Fruit fly (Drosophila melanogaster) whole organism, embryonic: ENCODE data around the gene Tsp96F.

Source experiments
- Abd-B ChIP-seq: fragments of 200-800 bp; sonication (Bioruptor generic); optimal IDR thresholded peaks from 2 replicates; lab custom pipeline; 2018; ENCODE audit warnings: missing biosample characterization, mild to moderate bottlenecking, missing genetic modification characterization, moderate library complexity
- Antp ChIP-seq: fragments of 200-800 bp; sonication (Bioruptor generic); optimal IDR thresholded peaks from 3 replicates; lab custom pipeline; 2016; ENCODE audit warnings: missing biosample characterization, missing genetic modification characterization
- C15 ChIP-seq: fragments of 200-800 bp; sonication (Bioruptor generic); IDR thresholded peaks from 3 replicates; pipeline ENCODE4 v1.3.6; 2022; ENCODE audit warnings: missing biosample characterization, missing genetic modification characterization
- CG10147 ChIP-seq: fragments of 200-800 bp; sonication (Bioruptor generic); optimal IDR thresholded peaks from 2 replicates; lab custom pipeline; 2019; ENCODE audit warnings: missing biosample characterization, mild to moderate bottlenecking, missing genetic modification characterization, moderate library complexity
- CG10267 ChIP-seq: fragments of 200-800 bp; sonication (Bioruptor generic); optimal IDR thresholded peaks from 2 replicates; lab custom pipeline; 2018; ENCODE audit warnings: missing biosample characterization, mild to moderate bottlenecking, missing genetic modification characterization, moderate library complexity
- CG10462 ChIP-seq: fragments of 200-800 bp; sonication (Bioruptor generic); optimal IDR thresholded peaks from 2 replicates; lab custom pipeline; 2016; ENCODE audit warnings: missing biosample characterization, missing genetic modification characterization
- CG11247 ChIP-seq: fragments of 200-800 bp; sonication (Bioruptor generic); IDR thresholded peaks from 2 replicates; pipeline ENCODE4 v1.3.6; 2022; ENCODE audit warnings: missing biosample characterization, missing genetic modification characterization
- CG13287 ChIP-seq: fragments of 200-800 bp; sonication (Bioruptor generic); IDR thresholded peaks from 2 replicates; pipeline ENCODE4 v1.3.6; 2022; ENCODE audit warnings: missing biosample characterization, missing genetic modification characterization; ENCODE audit not compliant: partially characterized antibody
- CG13296 ChIP-seq: fragments of 200-800 bp; sonication (Bioruptor generic); optimal IDR thresholded peaks from 3 replicates; lab custom pipeline; 2018; ENCODE audit warnings: missing biosample characterization, mild to moderate bottlenecking, missing genetic modification characterization
- CG18262 ChIP-seq: fragments of 200-800 bp; optimal IDR thresholded peaks from 3 replicates; lab custom pipeline; 2019; ENCODE audit warnings: missing biosample characterization, mild to moderate bottlenecking, missing genetic modification characterization, moderate library complexity
- CG18619 ChIP-seq: fragments of 200-800 bp; sonication (Bioruptor generic); optimal IDR thresholded peaks from 3 replicates; lab custom pipeline; 2017; ENCODE audit warnings: missing biosample characterization, mild to moderate bottlenecking, missing genetic modification characterization
- CG31224 ChIP-seq: fragments of 200-800 bp; sonication (Bioruptor generic); IDR thresholded peaks from 2 replicates; pipeline ENCODE4 v1.3.6; 2022; ENCODE audit warnings: missing biosample characterization, missing genetic modification characterization
- CG31365 ChIP-seq: fragments of 200-800 bp; sonication (Bioruptor generic); optimal IDR thresholded peaks from 2 replicates; lab custom pipeline; 2018; ENCODE audit warnings: missing biosample characterization, mild to moderate bottlenecking, missing genetic modification characterization
- CG31441 ChIP-seq: fragments of 200-800 bp; sonication (Bioruptor generic); IDR thresholded peaks from 2 replicates; pipeline ENCODE4 v1.3.6; 2022; ENCODE audit warnings: missing biosample characterization, missing genetic modification characterization
- CG32772 ChIP-seq: fragments of 200-800 bp; sonication (Bioruptor generic); IDR thresholded peaks from 2 replicates; pipeline ENCODE4 v1.3.6; 2022; ENCODE audit warnings: missing biosample characterization, missing genetic modification characterization
- CG3281 ChIP-seq: fragments of 200-800 bp; sonication (Bioruptor generic); optimal IDR thresholded peaks from 3 replicates; lab custom pipeline; 2017; ENCODE audit warnings: missing biosample characterization, mild to moderate bottlenecking, missing genetic modification characterization
- CG7839 ChIP-seq: fragments of 200-800 bp; sonication (Bioruptor generic); optimal IDR thresholded peaks from 3 replicates; lab custom pipeline; 2018; ENCODE audit warnings: missing biosample characterization, mild to moderate bottlenecking, missing genetic modification characterization, moderate library complexity
- CG7963 ChIP-seq: fragments of 200-800 bp; sonication (Bioruptor generic); IDR thresholded peaks from 3 replicates; pipeline ENCODE4 v1.3.6; 2022; ENCODE audit warnings: missing biosample characterization, missing genetic modification characterization; ENCODE audit not compliant: partially characterized antibody
- CHES-1-like ChIP-seq: fragments of 200-800 bp; sonication (Bioruptor generic); optimal IDR thresholded peaks from 2 replicates; lab custom pipeline; 2016; ENCODE audit warnings: missing biosample characterization, missing genetic modification characterization
- Dfd ChIP-seq, 2 experiments: fragments of >200 bp; optimal IDR thresholded peaks; 2 replicates each; lab custom pipeline; 2017; ENCODE audit warnings: missing biosample characterization in 2 of 2, missing genetic modification characterization in 2 of 2
- Dp ChIP-seq: fragments of 200-800 bp; sonication (Bioruptor generic); optimal IDR thresholded peaks from 2 replicates; lab custom pipeline; 2018; ENCODE audit warnings: missing biosample characterization, mild to moderate bottlenecking, missing genetic modification characterization, moderate library complexity
- HHEX ChIP-seq: fragments of 200-800 bp; sonication (Bioruptor generic); optimal IDR thresholded peaks from 3 replicates; lab custom pipeline; 2017; ENCODE audit warnings: missing biosample characterization, mild to moderate bottlenecking, missing genetic modification characterization, missing genetic modification reagents
- HLH3B ChIP-seq: fragments of 200-800 bp; sonication (Bioruptor generic); IDR thresholded peaks from 2 replicates; pipeline ENCODE4 v1.3.6; 2022; ENCODE audit warnings: missing biosample characterization, missing genetic modification characterization
- Kr ChIP-seq: fragments of 200-800 bp; sonication (Bioruptor generic); optimal IDR thresholded peaks from 2 replicates; lab custom pipeline; 2017; ENCODE audit warnings: missing biosample characterization, mild to moderate bottlenecking, missing genetic modification characterization
- Meics ChIP-seq: fragments of 200-800 bp; sonication (Bioruptor generic); optimal IDR thresholded peaks from 2 replicates; lab custom pipeline; 2017; ENCODE audit warnings: missing biosample characterization, mild to moderate bottlenecking, missing genetic modification characterization
- Mes4 ChIP-seq: fragments of 200-800 bp; sonication (Bioruptor generic); optimal IDR thresholded peaks from 2 replicates; lab custom pipeline; 2016; ENCODE audit warnings: missing biosample characterization, missing genetic modification characterization
- Nf-YA ChIP-seq: fragments of 200-800 bp; sonication (Bioruptor generic); IDR thresholded peaks from 2 replicates; pipeline ENCODE4 v1.3.6; 2022; ENCODE audit warnings: missing biosample characterization, missing genetic modification characterization
- Nf-YC ChIP-seq: fragments of 200-800 bp; optimal IDR thresholded peaks from 3 replicates; lab custom pipeline; 2019; ENCODE audit warnings: missing biosample characterization, mild to moderate bottlenecking, missing genetic modification characterization, moderate library complexity
- PHDP ChIP-seq: fragments of 200-800 bp; sonication (Bioruptor generic); optimal IDR thresholded peaks from 3 replicates; lab custom pipeline; 2018; ENCODE audit warnings: missing biosample characterization, mild to moderate bottlenecking, missing genetic modification characterization, moderate library complexity
- caup ChIP-seq: fragments of 200-800 bp; sonication (Bioruptor generic); optimal IDR thresholded peaks from 3 replicates; lab custom pipeline; 2017; ENCODE audit warnings: missing biosample characterization, mild to moderate bottlenecking, missing genetic modification characterization, moderate library complexity; ENCODE audit not compliant: severe bottlenecking
- cwo ChIP-seq: fragments of 200-800 bp; sonication (Bioruptor generic); optimal IDR thresholded peaks from 3 replicates; lab custom pipeline; 2017; ENCODE audit warnings: missing biosample characterization, missing genetic modification characterization, mild to moderate bottlenecking, moderate library complexity, missing genetic modification reagents
- dimm ChIP-seq: fragments of 200-800 bp; sonication (Bioruptor generic); IDR thresholded peaks from 2 replicates; pipeline ENCODE4 v1.3.6; 2022; ENCODE audit warnings: missing biosample characterization, missing genetic modification characterization
- dysf ChIP-seq: fragments of 200-800 bp; sonication (Bioruptor generic); IDR thresholded peaks from 3 replicates; pipeline ENCODE4 v1.3.6; 2022; ENCODE audit warnings: missing biosample characterization, missing genetic modification characterization
- ewg ChIP-seq: fragments of 200-800 bp; sonication (Bioruptor generic); optimal IDR thresholded peaks from 3 replicates; lab custom pipeline; 2017; ENCODE audit warnings: mild to moderate bottlenecking, missing biosample characterization, missing genetic modification reagents, missing genetic modification characterization
- eyg ChIP-seq: fragments of 200-800 bp; sonication (Bioruptor generic); optimal IDR thresholded peaks from 3 replicates; lab custom pipeline; 2016; ENCODE audit warnings: missing biosample characterization, missing genetic modification characterization
- fd96Cb ChIP-seq: fragments of 200-800 bp; sonication (Bioruptor generic); optimal IDR thresholded peaks from 2 replicates; lab custom pipeline; 2018; ENCODE audit warnings: missing biosample characterization, mild to moderate bottlenecking, missing genetic modification characterization, moderate library complexity
- ham ChIP-seq: fragments of 200-800 bp; sonication (Bioruptor generic); IDR thresholded peaks from 2 replicates; pipeline ENCODE4 v1.3.6; 2022; ENCODE audit warnings: missing biosample characterization, missing genetic modification characterization
- jing ChIP-seq: fragments of 200-800 bp; sonication (Bioruptor generic); optimal IDR thresholded peaks from 2 replicates; lab custom pipeline; 2018; ENCODE audit warnings: missing biosample characterization, mild to moderate bottlenecking, missing genetic modification characterization
- mld ChIP-seq: fragments of 200-800 bp; sonication (Bioruptor generic); IDR thresholded peaks from 3 replicates; pipeline ENCODE4 v1.3.6; 2022; ENCODE audit warnings: missing biosample characterization, missing genetic modification characterization; ENCODE audit not compliant: partially characterized antibody
- pho ChIP-seq: fragments of 200-800 bp; sonication (Bioruptor generic); optimal IDR thresholded peaks from 2 replicates; lab custom pipeline; 2016; ENCODE audit warnings: missing biosample characterization, missing genetic modification characterization
- rib ChIP-seq: fragments of 200-800 bp; sonication (Bioruptor generic); IDR thresholded peaks from 2 replicates; pipeline ENCODE4 v1.3.6; 2022; ENCODE audit warnings: missing biosample characterization, missing genetic modification characterization
- salm ChIP-seq: fragments of 200-800 bp; sonication (Bioruptor generic); optimal IDR thresholded peaks from 2 replicates; lab custom pipeline; 2018; ENCODE audit warnings: missing biosample characterization, mild to moderate bottlenecking, missing genetic modification characterization
- sima ChIP-seq: fragments of 200-800 bp; sonication (Bioruptor generic); optimal IDR thresholded peaks from 2 replicates; lab custom pipeline; 2016; ENCODE audit warnings: missing biosample characterization, missing genetic modification characterization
- slbo ChIP-seq: fragments of 200-800 bp; sonication (Bioruptor generic); IDR thresholded peaks from 2 replicates; pipeline ENCODE4 v1.3.6; 2022; ENCODE audit warnings: missing biosample characterization, missing genetic modification characterization
- ssp ChIP-seq: fragments of 200-800 bp; sonication (Bioruptor generic); IDR thresholded peaks from 2 replicates; pipeline ENCODE4 v1.3.6; 2022; ENCODE audit warnings: missing biosample characterization, missing genetic modification characterization
- tgo ChIP-seq: fragments of 200-800 bp; sonication (Bioruptor generic); IDR thresholded peaks from 3 replicates; pipeline ENCODE4 v1.3.6; 2022; ENCODE audit warnings: missing biosample characterization, missing genetic modification characterization
- tll ChIP-seq, 2 experiments: fragments of 200-800 bp in 1 of 2; fragments of >200 bp in 1 of 2; sonication (Bioruptor generic) in 1 of 2; optimal IDR thresholded peaks; 2 replicates each; lab custom pipeline; 2017 to 2019; ENCODE audit warnings: missing biosample characterization in 2 of 2, missing genetic modification characterization in 2 of 2, mild to moderate bottlenecking in 1 of 2, moderate library complexity in 1 of 2
- trem ChIP-seq: fragments of 200-800 bp; optimal IDR thresholded peaks from 3 replicates; lab custom pipeline; 2019; ENCODE audit warnings: missing biosample characterization, mild to moderate bottlenecking, missing genetic modification characterization, moderate library complexity
- trh ChIP-seq: fragments of 200-800 bp; sonication (Bioruptor generic); optimal IDR thresholded peaks from 2 replicates; lab custom pipeline; 2016; ENCODE audit warnings: missing biosample characterization, missing genetic modification characterization

Gene Tsp96F

DNA sequence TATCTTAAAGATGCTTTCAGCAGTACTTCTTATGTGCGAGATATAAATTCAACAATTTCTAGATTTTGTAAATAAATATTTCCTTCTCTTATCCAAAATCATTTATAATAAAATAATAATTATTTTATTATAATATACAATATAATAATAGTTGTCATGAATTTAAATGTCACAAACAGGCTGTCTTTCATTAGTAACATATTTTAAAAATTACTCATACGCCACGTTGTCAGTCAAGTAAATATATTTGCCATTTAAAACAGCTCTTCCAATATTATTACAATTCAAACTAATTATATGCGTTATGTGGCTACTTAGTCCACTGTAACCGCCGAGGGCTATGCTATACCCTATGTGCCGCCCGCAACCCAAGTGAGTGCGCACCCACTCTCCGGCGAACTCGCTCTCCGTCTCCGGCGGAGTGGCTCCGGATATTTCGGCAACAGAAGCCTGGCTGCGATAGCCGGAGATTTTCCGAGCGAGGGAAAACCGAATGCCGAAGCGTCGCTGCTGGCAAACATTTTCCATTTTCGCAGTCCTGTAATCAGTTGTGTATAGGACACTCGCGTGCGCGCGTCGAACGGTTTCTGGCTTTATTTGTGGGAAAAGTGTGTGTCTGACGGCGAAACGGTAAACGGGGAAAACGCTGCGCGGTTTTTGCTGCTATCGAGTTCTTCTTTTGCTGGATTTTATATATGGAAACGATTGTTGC is 25.5 kb downstream of the Tsp96F start, which contains the start of gene CG5890:
Gene CG5890, plus strand, starts transcription at position 561 of the 712 bp plus-strand sequence.
- TF ChIP-seq HLH3B (no peak), rib (GFP tag; lab: Robert Waterston, UW) (no peak), sima (GFP tag; lab: Kevin White, UChicago) (no peak), CG10147 (GFP tag; lab: Kevin White, UChicago) (peak; percentile 39), dysf (0 out of 3 replicates have a peak, but pooled peaks have one; percentile 18), Mes4 (GFP tag; lab: Kevin White, UChicago) (no peak), ssp (GFP tag; lab: Robert Waterston, UW) (no peak), Antp (GFP tag; lab: Kevin White, UChicago) (no peak), CG10462 (no peak), tgo (GFP tag; lab: Robert Waterston, UW) (no peak), Dfd (GFP tag; optimal IDR thresholded peaks at IDR 0.05; lab: Kevin White, UChicago) (no peak), CG13296 (GFP tag; lab: Kevin White, UChicago) (peak; percentile 58), CG31365 (tag; lab: Kevin White, UChicago) (no peak), trh (GFP tag; lab: Kevin White, UChicago) (no peak), CG13287 (GFP tag; lab: Robert Waterston, UW) (no peak), PHDP (tag; lab: Kevin White, UChicago) (no peak), eyg (GFP tag; lab: Kevin White, UChicago) (no peak), salm (tag; lab: Kevin White, UChicago) (no peak), mld (GFP tag; lab: Robert Waterston, UW) (no peak), CHES-1-like (no peak), C15 (GFP tag; lab: Robert Waterston, UW) (no peak), Abd-B (GFP tag; lab: Kevin White, UChicago) (no peak), fd96Cb (tag; lab: Kevin White, UChicago) (no peak), Kr (GFP tag; lab: Kevin White, UChicago) (no peak), Nf-YA (GFP tag; lab: Robert Waterston, UW) (no peak), Nf-YC (tag; lab: Kevin White, UChicago) (no peak), CG31441 (no peak), caup (GFP tag; lab: Kevin White, UChicago) (peak; percentile 6), tll (GFP tag; optimal IDR thresholded peaks at IDR 0.05; lab: Kevin White, UChicago) (no peak), jing (no peak), HHEX (GFP tag; lab: Kevin White, UChicago) (no peak), ham (no peak), CG3281 (peak; percentile 71), CG7963 (GFP tag; lab: Robert Waterston, UW) (no peak), CG31224 (no peak), Dp (GFP tag; lab: Kevin White, UChicago) (no peak), pho (no peak), CG18619 (GFP tag; lab: Kevin White, UChicago) (peak; percentile 37), CG11247 (no peak), CG7839 (peak; percentile 57), trem (tag; lab: Kevin White, UChicago) (no peak), ewg (GFP tag; lab: Kevin White, UChicago) (peak; percentile 18), Meics (GFP tag; lab: Kevin White, UChicago) (peak; percentile 72), CG32772 (GFP tag; lab: Robert Waterston, UW) (no peak), cwo (GFP tag; lab: Kevin White, UChicago) (peak; percentile 48), CG10267 (no peak), dimm (no peak), slbo (GFP tag; lab: Robert Waterston, UW) (peak; percentile 29; the same call in 1 of the 2 replicates), CG18262 (tag; lab: Kevin White, UChicago) (no peak)
